Worm (Caenorhabditis elegans): ENCODE results near the gene col-126.

ce11 chrIV:11226545-11226944 is 36.7 kb upstream of the col-126 start:
- TF ChIP-seq ama-1 (optimal IDR thresholded peaks at IDR 0.05), result no peak
- no peak for TF ChIP-seq ceh-8 (GFP tag; optimal IDR thresholded peaks at IDR 0.05)
- TF ChIP-seq unc-62 (GFP tag; optimal IDR thresholded peaks at IDR 0.05), result no peak
- no peak for TF ChIP-seq fkh-10 (GFP tag; optimal IDR thresholded peaks at IDR 0.05)
- TF ChIP-seq ceh-82 (tag; optimal IDR thresholded peaks at IDR 0.05), result no peak
- TF ChIP-seq pqm-1 (tag; optimal IDR thresholded peaks at IDR 0.05), result no peak
- no peak for TF ChIP-seq unc-130 (tag; optimal IDR thresholded peaks at IDR 0.05)
- TF ChIP-seq C04F5.9 (tag; optimal IDR thresholded peaks at IDR 0.05), result no peak
- TF ChIP-seq ztf-11 (tag; optimal IDR thresholded peaks at IDR 0.05), result no peak
- TF ChIP-seq snpc-4 (tag; optimal IDR thresholded peaks at IDR 0.05), result no peak
- TF ChIP-seq zag-1 (tag; optimal IDR thresholded peaks at IDR 0.05), result no peak
- TF ChIP-seq nhr-11 (tag; optimal IDR thresholded peaks at IDR 0.05), result no peak
- no peak for TF ChIP-seq ces-1 (GFP tag; optimal IDR thresholded peaks at IDR 0.05)
- no peak for TF ChIP-seq mab-9 (GFP tag; IDR thresholded peaks at IDR 0.05)
